Fruit fly (Drosophila melanogaster): ENCODE data around the gene CG1943.

Gene CG1943

dm6 chr3R:7044016-7044415 is 30.6 kb upstream of the CG1943 start:
- TF ChIP-seq Mio (GFP tag; optimal IDR thresholded peaks at IDR 0.05) (no peak), woc (GFP tag; optimal IDR thresholded peaks at IDR 0.05) (no peak), brk (GFP tag; optimal IDR thresholded peaks at IDR 0.05) (no peak)

- TF ChIP-seq GATAd (GFP tag; optimal IDR thresholded peaks at IDR 0.05) (no peak), woc (GFP tag; optimal IDR thresholded peaks at IDR 0.05) (no peak), Mio (GFP tag; optimal IDR thresholded peaks at IDR 0.05) (no peak), sage (GFP tag; optimal IDR thresholded peaks at IDR 0.05) (no peak), psq (GFP tag; optimal IDR thresholded peaks at IDR 0.05) (no peak), CG32264 (GFP tag; optimal IDR thresholded peaks at IDR 0.05) (no peak), Myc (optimal IDR thresholded peaks at IDR 0.05) (no peak), dsf (GFP tag; optimal IDR thresholded peaks at IDR 0.05; ENCODE audit: borderline replicate concordance) (no peak), Rel (GFP tag; optimal IDR thresholded peaks at IDR 0.05) (no peak), Rel (tag; optimal IDR thresholded peaks at IDR 0.05) (no peak), Dfd (GFP tag; optimal IDR thresholded peaks at IDR 0.05) (no peak), dmrt93B (GFP tag; optimal IDR thresholded peaks at IDR 0.05) (no peak), CG9705 (GFP tag; optimal IDR thresholded peaks at IDR 0.05) (no peak), brk (GFP tag; optimal IDR thresholded peaks at IDR 0.05) (no peak), dl (GFP tag; optimal IDR thresholded peaks at IDR 0.05; ENCODE audit: insufficient read depth in 1 of 2, partially characterized antibody in 2 of 2) (no peak), h (GFP tag; optimal IDR thresholded peaks at IDR 0.05) (no peak), Sp1 (GFP tag; optimal IDR thresholded peaks at IDR 0.05) (no peak), OdsH (GFP tag; optimal IDR thresholded peaks at IDR 0.05) (no peak), usp (GFP tag; optimal IDR thresholded peaks at IDR 0.05) (no peak), fru (GFP tag; optimal IDR thresholded peaks at IDR 0.05) (no peak), HLH106 (tag; optimal IDR thresholded peaks at IDR 0.05) (no peak)
Observed at dm6 chr3R:7052242-7052641, 22.4 kb upstream of the CG1943 start, which contains the start of gene Sodh1. Sodh1 (plus strand) TSS chr3R:7052335.

DNA sequence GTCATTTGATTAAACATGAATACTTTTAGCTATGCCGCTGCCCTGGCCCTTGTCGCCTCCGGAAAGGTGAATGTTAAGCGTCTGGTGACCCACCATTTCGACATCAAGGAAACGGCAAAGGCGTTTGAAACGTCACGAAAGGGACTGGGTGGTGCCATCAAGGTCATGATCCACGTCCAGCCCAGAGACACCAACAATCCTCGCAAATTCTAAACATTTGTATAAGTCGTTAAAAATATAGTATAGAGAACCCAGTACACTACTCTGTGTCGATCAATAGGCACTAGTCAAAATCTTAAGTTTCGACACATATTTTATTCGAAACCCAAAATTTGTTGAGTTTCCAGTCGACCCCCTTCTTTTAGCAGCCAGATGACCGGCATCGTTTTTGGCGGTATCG is 20.4 kb upstream of the CG1943 start, which contains the start of gene CG1979:
TSS of gene CG1979 (plus strand) at position 301 of the 400 bp plus-strand sequence.
- TF ChIP-seq N (GFP tag; optimal IDR thresholded peaks at IDR 0.05) = no peak
- no peak for TF ChIP-seq Mio (GFP tag; optimal IDR thresholded peaks at IDR 0.05)

- no peak for TF ChIP-seq psq (GFP tag; optimal IDR thresholded peaks at IDR 0.05)
- TF ChIP-seq CrebA (GFP tag; optimal IDR thresholded peaks at IDR 0.05; ENCODE audit: borderline replicate concordance) = peak; percentile 34
Observed at dm6 chr3R:7058017-7058416, 16.6 kb upstream of the CG1943 start.

- no peak for TF ChIP-seq Dfd (GFP tag; optimal IDR thresholded peaks at IDR 0.05)
- no peak for TF ChIP-seq psq (GFP tag; optimal IDR thresholded peaks at IDR 0.05)
- no peak for TF ChIP-seq Sp1 (GFP tag; optimal IDR thresholded peaks at IDR 0.05)
- TF ChIP-seq tai (GFP tag; optimal IDR thresholded peaks at IDR 0.05) = no peak
- no peak for TF ChIP-seq CG32264 (GFP tag; optimal IDR thresholded peaks at IDR 0.05)
- TF ChIP-seq CrebA (GFP tag; optimal IDR thresholded peaks at IDR 0.05; ENCODE audit: borderline replicate concordance) = no peak
- TF ChIP-seq br (GFP tag; optimal IDR thresholded peaks at IDR 0.05) = no peak
- TF ChIP-seq Hr83 (GFP tag; optimal IDR thresholded peaks at IDR 0.05; ENCODE audit: poor library complexity, severe bottlenecking) = no peak
- TF ChIP-seq rgr (GFP tag; optimal IDR thresholded peaks at IDR 0.05) = no peak
- no peak for TF ChIP-seq Hnf4 (GFP tag; optimal IDR thresholded peaks at IDR 0.05)
- TF ChIP-seq lola (GFP tag; optimal IDR thresholded peaks at IDR 0.05) = no peak
- TF ChIP-seq dmrt93B (GFP tag; optimal IDR thresholded peaks at IDR 0.05) = no peak
- no peak for TF ChIP-seq sv (GFP tag; optimal IDR thresholded peaks at IDR 0.05)
- TF ChIP-seq dsf (GFP tag; optimal IDR thresholded peaks at IDR 0.05; ENCODE audit: borderline replicate concordance) = no peak
- no peak for TF ChIP-seq dl (GFP tag; optimal IDR thresholded peaks at IDR 0.05; ENCODE audit: insufficient read depth in 1 of 2, partially characterized antibody in 2 of 2)
- no peak for TF ChIP-seq jim (GFP tag; optimal IDR thresholded peaks at IDR 0.05)
- no peak for TF ChIP-seq pan (optimal IDR thresholded peaks at IDR 0.05)
- no peak for TF ChIP-seq h (GFP tag; optimal IDR thresholded peaks at IDR 0.05)
- TF ChIP-seq OdsH (GFP tag; optimal IDR thresholded peaks at IDR 0.05) = no peak
- no peak for TF ChIP-seq Dif (GFP tag; optimal IDR thresholded peaks at IDR 0.05; ENCODE audit: partially characterized antibody)
Observed at dm6 chr3R:7059015-7059414, 15.6 kb upstream of the CG1943 start, which contains the start of gene dj. dj (plus strand) TSS chr3R:7059315.

Data from whole organism, wandering third instar larva.